Fruit fly (Drosophila melanogaster): ENCODE measurements around the gene CG33654.

Gene CG33654

dm6 chr3R:9565895-9566294, 17.1 kb downstream of the CG33654 start, which contains the start of gene CG16789:
TSS of gene CG16789 (plus strand) at chr3R:9566195.
- TF ChIP-seq CG32006 (GFP tag; optimal IDR thresholded peaks at IDR 0.05): no peak

- TF ChIP-seq CG3032 (tag; optimal IDR thresholded peaks at IDR 0.05) (peak; percentile 62), CG31627 (GFP tag; optimal IDR thresholded peaks at IDR 0.05) (peak; percentile 67), CG11902 (GFP tag; optimal IDR thresholded peaks at IDR 0.05) (peak; percentile 20), cyc (GFP tag; optimal IDR thresholded peaks at IDR 0.05) (peak; percentile 68), acj6 (GFP tag; optimal IDR thresholded peaks at IDR 0.05) (no peak), lz (GFP tag; optimal IDR thresholded peaks at IDR 0.05) (peak; percentile 68), Eip93F (GFP tag; optimal IDR thresholded peaks at IDR 0.05) (peak; percentile 49), CG16779 (tag; optimal IDR thresholded peaks at IDR 0.05) (no peak), Hr38 (GFP tag; optimal IDR thresholded peaks at IDR 0.05) (no peak), vri (GFP tag; optimal IDR thresholded peaks at IDR 0.05) (peak; percentile 61), Sox15 (GFP tag; optimal IDR thresholded peaks at IDR 0.05) (peak; percentile 14), Gug (GFP tag; IDR thresholded peaks at IDR 0.05) (no peak), esn (GFP tag; optimal IDR thresholded peaks at IDR 0.05) (peak; percentile 74), CG15336 (GFP tag; IDR thresholded peaks at IDR 0.05) (0 out of 2 replicates have a peak, but pooled peaks have one; percentile 24)
Observed at dm6 chr3R:9563240-9563992, 19.6 kb downstream of the CG33654 start, which contains the start of the genes CG9393 and Vps45. TSS of gene CG9393 (minus strand) at chr3R:9563673. TSS of gene Vps45 (plus strand) at chr3R:9563924.

- TF ChIP-seq CG9139 (GFP tag; optimal IDR thresholded peaks at IDR 0.05) (no peak), CG6854 (GFP tag; optimal IDR thresholded peaks at IDR 0.05) (no peak), CG6163 (GFP tag; IDR thresholded peaks at IDR 0.05) (0 out of 3 replicates have a peak, but pooled peaks have one; percentile 7)
Observed at dm6 chr3R:9561121-9561520, 21.9 kb downstream of the CG33654 start.

dm6 chr3R:9559413-9560014, 23.5 kb downstream of the CG33654 start, which contains the start of the genes AP-1mu and MBD-like:
TSS of gene AP-1mu (minus strand) at chr3R:9559525.
TSS of gene MBD-like (plus strand) at chr3R:9559760.
- TF ChIP-seq Hr39 (GFP tag; optimal IDR thresholded peaks at IDR 0.05) (peak; percentile 75), CG8119 (GFP tag; IDR thresholded peaks at IDR 0.05) (0 out of 3 replicates have a peak, but pooled peaks have one; percentile 36), Sox14 (GFP tag; optimal IDR thresholded peaks at IDR 0.05) (peak; percentile 78), CG3919 (GFP tag; optimal IDR thresholded peaks at IDR 0.05) (peak; percentile 67), eg (GFP tag; IDR thresholded peaks at IDR 0.05) (peak; percentile 61; the same call in 2 of the 3 replicates), CG6163 (GFP tag; IDR thresholded peaks at IDR 0.05) (0 out of 3 replicates have a peak, but pooled peaks have one; percentile 36), CG1621 (tag; optimal IDR thresholded peaks at IDR 0.05) (peak; percentile 58), CG4318 (GFP tag; optimal IDR thresholded peaks at IDR 0.05) (no peak), CG11902 (GFP tag; optimal IDR thresholded peaks at IDR 0.05) (peak; percentile 42), CG31627 (GFP tag; optimal IDR thresholded peaks at IDR 0.05) (peak; percentile 82), vri (GFP tag; optimal IDR thresholded peaks at IDR 0.05) (peak; percentile 52), OdsH (GFP tag; optimal IDR thresholded peaks at IDR 0.05) (no peak), lz (GFP tag; optimal IDR thresholded peaks at IDR 0.05) (peak; percentile 78), acj6 (GFP tag; optimal IDR thresholded peaks at IDR 0.05) (peak; percentile 67), CG9139 (GFP tag; optimal IDR thresholded peaks at IDR 0.05) (no peak), CG11762 (GFP tag; optimal IDR thresholded peaks at IDR 0.05; ENCODE audit: insufficient read depth) (no peak), Blimp-1 (GFP tag; optimal IDR thresholded peaks at IDR 0.05) (peak; percentile 31), topi (GFP tag; optimal IDR thresholded peaks at IDR 0.05) (peak; percentile 67), CG6276 (GFP tag; optimal IDR thresholded peaks at IDR 0.05) (no peak), Sox15 (GFP tag; optimal IDR thresholded peaks at IDR 0.05) (peak; percentile 34), fd59A (GFP tag; optimal IDR thresholded peaks at IDR 0.05) (no peak), CG10631 (GFP tag; optimal IDR thresholded peaks at IDR 0.05) (peak; percentile 72), dsx (GFP tag; optimal IDR thresholded peaks at IDR 0.05; ENCODE audit: poor library complexity, severe bottlenecking) (no peak), CG3032 (tag; optimal IDR thresholded peaks at IDR 0.05) (peak; percentile 68), achi (GFP tag; optimal IDR thresholded peaks at IDR 0.05) (peak; percentile 58), Met (GFP tag; optimal IDR thresholded peaks at IDR 0.05) (no peak), Eip78C (GFP tag) (no peak), esn (GFP tag; optimal IDR thresholded peaks at IDR 0.05) (peak; percentile 73), cyc (GFP tag; optimal IDR thresholded peaks at IDR 0.05) (peak; percentile 75), CG16779 (tag; optimal IDR thresholded peaks at IDR 0.05) (no peak), Ets96B (tag; optimal IDR thresholded peaks at IDR 0.05) (peak; percentile 41), CG34406 (GFP tag; optimal IDR thresholded peaks at IDR 0.05) (peak; percentile 41), CG15336 (GFP tag; IDR thresholded peaks at IDR 0.05) (0 out of 2 replicates have a peak, but pooled peaks have one; percentile 13), salr (GFP tag; optimal IDR thresholded peaks at IDR 0.05) (no peak), pdm3 (GFP tag; optimal IDR thresholded peaks at IDR 0.05) (no peak), Lpt (GFP tag; optimal IDR thresholded peaks at IDR 0.05) (no peak)

All from whole organism, prepupa.